Worm (Caenorhabditis elegans): ENCODE data around the gene nspb-3.

ce11 chrIV:6552036-6552435 lies 42.7 kb downstream of the nspb-3 start:
- TF ChIP-seq nhr-6 (tag; optimal IDR thresholded peaks at IDR 0.05) (no peak), unc-62 (GFP tag; optimal IDR thresholded peaks at IDR 0.05) (no peak), snpc-4 (tag; optimal IDR thresholded peaks at IDR 0.05) (no peak), lin-13 (GFP tag; optimal IDR thresholded peaks at IDR 0.05) (no peak), lin-39 (tag; optimal IDR thresholded peaks at IDR 0.05) (no peak), unc-39 (tag; optimal IDR thresholded peaks at IDR 0.05) (no peak), ama-1 (optimal IDR thresholded peaks at IDR 0.05) (no peak), elt-3 (tag; optimal IDR thresholded peaks at IDR 0.05) (no peak), crh-2 (tag; optimal IDR thresholded peaks at IDR 0.05) (no peak), ztf-4 (tag; optimal IDR thresholded peaks at IDR 0.05) (no peak)

All from whole organism, L2 larva.